Worm (Caenorhabditis elegans): Measurements from ENCODE around the gene F43C11.11.

DNA sequence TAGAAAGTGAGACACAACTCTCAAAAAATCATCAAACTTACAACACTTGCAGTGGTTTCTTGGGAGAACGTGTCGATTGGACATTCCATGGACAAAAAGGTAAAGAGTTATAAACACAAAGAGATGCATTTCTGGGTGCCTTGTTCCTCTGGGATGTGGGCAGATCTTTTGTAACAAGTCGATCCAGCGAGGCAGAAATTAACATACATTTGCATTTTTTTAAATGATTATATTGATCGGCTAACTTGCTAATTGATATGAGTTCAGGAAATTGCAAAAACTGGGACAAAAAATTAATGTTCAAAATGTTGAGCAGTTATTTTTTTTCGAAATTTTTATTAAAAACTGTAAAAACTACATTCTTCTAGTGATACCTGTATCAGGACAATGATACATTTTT lies 14.2 kb upstream of the F43C11.11 start, which contains the start of gene F16G10.6:
- TF ChIP-seq pha-4 (tag; optimal IDR thresholded peaks at IDR 0.05) (no peak), hlh-30 (tag; optimal IDR thresholded peaks at IDR 0.05; ENCODE audit: insufficient read depth) (no peak), unc-42 (tag; optimal IDR thresholded peaks at IDR 0.05) (no peak), unc-55 (GFP tag; optimal IDR thresholded peaks at IDR 0.05) (no peak), dmd-4 (tag; optimal IDR thresholded peaks at IDR 0.05; ENCODE audit: borderline replicate concordance) (no peak), pqm-1 (tag; optimal IDR thresholded peaks at IDR 0.05) (no peak), nfya-1 (tag; optimal IDR thresholded peaks at IDR 0.05) (no peak), hlh-15 (tag; optimal IDR thresholded peaks at IDR 0.05) (no peak), rnt-1 (tag; optimal IDR thresholded peaks at IDR 0.05) (no peak), ceh-9 (tag; optimal IDR thresholded peaks at IDR 0.05) (no peak), odd-2 (tag; optimal IDR thresholded peaks at IDR 0.05) (no peak), ceh-22 (tag; optimal IDR thresholded peaks at IDR 0.05) (no peak), tbx-2 (tag; optimal IDR thresholded peaks at IDR 0.05) (no peak)

Data from whole organism, late embryonic.